Worm (Caenorhabditis elegans) whole organism, young adult: ENCODE results near the gene T27F7.12.

ENCODE experiments used
- C17E4.6 ChIP-seq: fragments of 200-800 bp; sonication (Bioruptor generic); IDR thresholded peaks from 2 replicates; pipeline ENCODE4 v1.3.6; 2022; ENCODE audit warnings: missing genetic modification reagents, missing genetic modification characterization, missing compliant biosample characterization
- D2030.7 ChIP-seq: fragments of 200-800 bp; sonication (Bioruptor generic); IDR thresholded peaks from 2 replicates; pipeline ENCODE4 v1.3.6; 2022; ENCODE audit warnings: missing genetic modification reagents, missing genetic modification characterization, missing compliant biosample characterization
- F52B5.7 ChIP-seq: sonication (generic microtip); optimal IDR thresholded peaks from 2 replicates; lab custom pipeline; 2016; ENCODE audit warnings: mild to moderate bottlenecking, missing genetic modification characterization, missing compliant biosample characterization
- Y53G8AR.9 ChIP-seq: fragments of 200-800 bp; sonication (Bioruptor generic); conservative IDR thresholded peaks from 2 replicates; pipeline ENCODE4 v1.3.6; 2022; ENCODE audit warnings: missing genetic modification reagents, missing genetic modification characterization, missing compliant biosample characterization
- Y79H2A.3 ChIP-seq: fragments of 200-800 bp; sonication (Bioruptor generic); conservative IDR thresholded peaks from 2 replicates; pipeline ENCODE4 v1.3.6; 2022; ENCODE audit warnings: missing genetic modification reagents, missing genetic modification characterization, missing compliant biosample characterization
- efl-1 ChIP-seq: fragments of 150-350 bp; optimal IDR thresholded peaks from 2 replicates; lab custom pipeline; 2014; ENCODE audit warnings: missing biosample characterization, missing genetic modification reagents, missing genetic modification characterization
- lsy-27 ChIP-seq: sonication (generic microtip); optimal IDR thresholded peaks from 2 replicates; lab custom pipeline; 2017; ENCODE audit warnings: missing genetic modification characterization, mild to moderate bottlenecking, missing compliant biosample characterization, antibody characterized with exemption, missing genotype, borderline replicate concordance; ENCODE audit not compliant: insufficient read depth
- unc-130 ChIP-seq: sonication (generic microtip); optimal IDR thresholded peaks from 2 replicates; lab custom pipeline; 2016; ENCODE audit warnings: missing genetic modification reagents, missing genetic modification characterization, missing compliant biosample characterization
- ztf-18 ChIP-seq: sonication (generic microtip); optimal IDR thresholded peaks from 2 replicates; lab custom pipeline; 2016; ENCODE audit warnings: missing genotype, mild to moderate bottlenecking, missing genetic modification characterization, missing compliant biosample characterization

ce11 chrII:5018578-5018977, 28.7 kb downstream of the T27F7.12 start:
- no peak for TF ChIP-seq Y79H2A.3
- no peak for TF ChIP-seq F52B5.7 (tag; lab: Kevin White, UChicago)
- no peak for TF ChIP-seq unc-130 (GFP tag; lab: Kevin White, UChicago)
- TF ChIP-seq efl-1 (GFP tag; lab: Kevin White, UChicago) = no peak
- no peak for TF ChIP-seq C17E4.6 (GFP tag; lab: Robert Waterston, UW)
- no peak for TF ChIP-seq Y53G8AR.9 (GFP tag; lab: Robert Waterston, UW)
- TF ChIP-seq lsy-27 (tag; lab: Kevin White, UChicago) = no peak
- no peak for TF ChIP-seq D2030.7 (GFP tag; lab: Robert Waterston, UW)
- TF ChIP-seq ztf-18 (tag; lab: Kevin White, UChicago) = no peak
